Fruit fly (Drosophila melanogaster) whole organism, pupa: ENCODE results near the gene Sc2.

Source experiments
- CG17806 ChIP-seq: fragments of 200-800 bp; sonication (Bioruptor generic); optimal IDR thresholded peaks from 2 replicates; lab custom pipeline; 2018; ENCODE audit warnings: missing biosample characterization, mild to moderate bottlenecking, missing genetic modification characterization, moderate library complexity
- CG32121 ChIP-seq: fragments of 200-800 bp; sonication (Bioruptor generic); IDR thresholded peaks from 2 replicates; pipeline ENCODE4 v1.3.6; 2022; ENCODE audit warnings: missing biosample characterization, missing genetic modification characterization
- CG8301 ChIP-seq: fragments of 200-800 bp; sonication (Bioruptor generic); optimal IDR thresholded peaks from 2 replicates; lab custom pipeline; 2018; ENCODE audit warnings: missing biosample characterization, mild to moderate bottlenecking, missing genetic modification characterization
- D1 ChIP-seq: fragments of 200-800 bp; sonication (Bioruptor generic); optimal IDR thresholded peaks from 2 replicates; lab custom pipeline; 2018; ENCODE audit warnings: missing biosample characterization, mild to moderate bottlenecking, missing genetic modification characterization, moderate library complexity
- Ets98B ChIP-seq: fragments of 200-800 bp; sonication (Bioruptor generic); IDR thresholded peaks from 2 replicates; pipeline ENCODE4 v1.3.6; 2022; ENCODE audit warnings: missing biosample characterization, missing genetic modification characterization
- Pif1A ChIP-seq: fragments of 200-800 bp; sonication (Bioruptor generic); optimal IDR thresholded peaks from 3 replicates; lab custom pipeline; 2016; ENCODE audit warnings: missing biosample characterization, missing genetic modification characterization
- Snoo ChIP-seq: fragments of 200-800 bp; sonication (Bioruptor generic); optimal IDR thresholded peaks from 3 replicates; lab custom pipeline; 2017; ENCODE audit warnings: missing biosample characterization, mild to moderate bottlenecking, missing genetic modification characterization, inconsistent platforms
- fd96Ca ChIP-seq: fragments of 200-800 bp; sonication (Bioruptor generic); IDR thresholded peaks from 3 replicates; pipeline ENCODE4 v1.3.6; 2022; ENCODE audit warnings: missing biosample characterization, missing genetic modification characterization

DNA sequence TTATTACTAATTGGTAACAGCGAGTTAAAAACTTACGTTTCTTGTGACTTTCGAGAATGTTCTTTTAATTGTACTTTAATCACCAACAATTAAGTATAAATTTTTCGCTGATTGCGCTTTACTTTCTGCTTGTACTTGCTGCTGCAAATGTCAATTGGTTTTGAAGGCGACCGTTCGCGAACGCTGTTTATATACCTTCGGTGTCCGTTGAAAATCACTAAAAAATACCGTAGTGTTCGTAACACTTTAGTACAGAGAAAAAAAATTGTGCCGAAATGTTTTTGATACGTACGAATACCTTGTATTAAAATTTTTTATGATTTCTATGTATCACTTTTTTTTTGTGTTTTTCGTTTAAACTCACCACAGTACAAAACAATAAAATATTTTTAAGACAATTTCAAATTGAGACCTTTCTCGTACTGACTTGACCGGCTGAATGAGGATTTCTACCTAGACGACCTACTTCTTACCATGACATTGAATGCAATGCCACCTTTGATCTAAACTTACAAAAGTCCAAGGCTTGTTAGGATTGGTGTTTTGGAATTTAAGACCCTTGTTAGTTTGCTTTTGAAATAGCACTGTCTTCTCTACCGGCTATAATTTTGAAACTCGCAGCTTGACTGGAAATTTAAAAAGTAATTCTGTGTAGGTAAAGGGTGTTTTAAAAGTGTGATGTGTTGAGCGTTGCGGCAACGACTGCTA is 647 bp upstream of the Sc2 start, which contains the start of gene Ubi-p63E:
- TF ChIP-seq Pif1A (GFP tag; lab: Kevin White, UChicago) (no peak), CG32121 (GFP tag; lab: Robert Waterston, UW) (no peak), D1 (tag; lab: Kevin White, UChicago) (no peak), Snoo (tag; lab: Kevin White, UChicago) (peak; percentile 37), CG8301 (tag; lab: Kevin White, UChicago) (peak; percentile 37), Ets98B (GFP tag; lab: Robert Waterston, UW) (no peak), CG17806 (peak; percentile 41), fd96Ca (GFP tag; lab: Robert Waterston, UW) (no peak)
